Worm (Caenorhabditis elegans): ENCODE measurements around the gene R07B1.7.

R07B1.7 gene

ce11 chrX:9840864-9841263 is 28.1 kb upstream of the R07B1.7 start:
- TF ChIP-seq ztf-28 (GFP tag; IDR thresholded peaks at IDR 0.05) (no peak), F55B11.4 (tag; optimal IDR thresholded peaks at IDR 0.05; ENCODE audit: borderline replicate concordance, insufficient read depth) (no peak), Y79H2A.3 (GFP tag; conservative IDR thresholded peaks at IDR 0.05) (no peak), snpc-1.3 (tag; optimal IDR thresholded peaks at IDR 0.05; ENCODE audit: insufficient read depth) (no peak), egrh-3 (GFP tag; IDR thresholded peaks at IDR 0.05) (no peak), somi-1 (GFP tag; optimal IDR thresholded peaks at IDR 0.05) (no peak), ets-4 (GFP tag; optimal IDR thresholded peaks at IDR 0.05) (no peak), lir-1 (GFP tag; conservative IDR thresholded peaks at IDR 0.05) (no peak), sptf-2 (GFP tag; optimal IDR thresholded peaks at IDR 0.05) (no peak), tbp1 (GFP tag; optimal IDR thresholded peaks at IDR 0.05) (no peak), him-1 (tag; optimal IDR thresholded peaks at IDR 0.05) (no peak)

ce11 chrX:9842102-9842501 is 26.8 kb upstream of the R07B1.7 start:
- no peak for TF ChIP-seq F22D6.2 (tag; optimal IDR thresholded peaks at IDR 0.05)
- no peak for TF ChIP-seq bed-2 (GFP tag; IDR thresholded peaks at IDR 0.05)
- TF ChIP-seq F57A8.1 (GFP tag; optimal IDR thresholded peaks at IDR 0.05), result no peak
- TF ChIP-seq cebp-1 (GFP tag; IDR thresholded peaks at IDR 0.05), result no peak
- TF ChIP-seq cebp-1 (tag; optimal IDR thresholded peaks at IDR 0.05), result no peak
- TF ChIP-seq cebp-2 (GFP tag; IDR thresholded peaks at IDR 0.05), result no peak
- no peak for TF ChIP-seq F37B4.10 (GFP tag; IDR thresholded peaks at IDR 0.05)
- no peak for TF ChIP-seq F49E8.2 (tag; optimal IDR thresholded peaks at IDR 0.05; ENCODE audit: insufficient read depth)
- no peak for TF ChIP-seq repo-1 (tag; optimal IDR thresholded peaks at IDR 0.05)
- no peak for TF ChIP-seq K12H6.12 (tag; optimal IDR thresholded peaks at IDR 0.05)
- no peak for TF ChIP-seq ceh-79 (tag; optimal IDR thresholded peaks at IDR 0.05)
- TF ChIP-seq F10E7.11 (tag; optimal IDR thresholded peaks at IDR 0.05), result no peak
- no peak for TF ChIP-seq madf-10 (tag; optimal IDR thresholded peaks at IDR 0.05)

DNA sequence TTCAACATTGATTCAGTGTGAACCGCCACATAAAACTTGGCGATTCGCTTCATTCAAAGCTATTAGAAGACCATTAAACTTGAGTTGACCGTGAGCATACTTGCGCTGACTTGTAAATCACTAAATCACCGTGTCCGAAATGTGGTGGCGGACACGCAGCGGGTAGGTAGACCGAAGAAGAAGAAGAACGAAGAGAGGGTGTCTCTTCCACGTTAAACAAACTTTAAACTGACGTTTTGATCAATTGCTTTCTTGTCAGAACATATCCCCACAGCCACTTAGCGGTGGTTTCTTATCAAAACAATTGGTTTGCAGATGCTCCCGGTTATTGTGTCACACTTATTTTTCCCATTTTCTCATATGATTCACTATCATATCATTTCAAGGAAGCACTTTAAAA is 25.4 kb upstream of the R07B1.7 start:
- TF ChIP-seq madf-3 (GFP tag; IDR thresholded peaks at IDR 0.05) (no peak), K12H6.12 (tag; optimal IDR thresholded peaks at IDR 0.05) (no peak), Y67H2A.10 (GFP tag; conservative IDR thresholded peaks at IDR 0.05) (no peak), lag-1 (GFP tag; IDR thresholded peaks at IDR 0.05) (no peak), ztf-26 (tag; optimal IDR thresholded peaks at IDR 0.05) (no peak), ceh-100 (GFP tag; IDR thresholded peaks at IDR 0.05) (no peak), C17E4.6 (GFP tag; IDR thresholded peaks at IDR 0.05) (no peak), somi-1 (GFP tag; optimal IDR thresholded peaks at IDR 0.05) (no peak), ztf-3 (GFP tag; optimal IDR thresholded peaks at IDR 0.05) (no peak), egrh-3 (GFP tag; IDR thresholded peaks at IDR 0.05) (no peak), lsy-27 (tag; optimal IDR thresholded peaks at IDR 0.05; ENCODE audit: borderline replicate concordance, insufficient read depth) (no peak), F57A8.1 (GFP tag; optimal IDR thresholded peaks at IDR 0.05) (no peak), ZK185.1 (tag; optimal IDR thresholded peaks at IDR 0.05; ENCODE audit: poor library complexity, severe bottlenecking) (no peak), hsf-1 (GFP tag; IDR thresholded peaks at IDR 0.05) (no peak), F33H1.4 (GFP tag; IDR thresholded peaks at IDR 0.05) (no peak), nhr-90 (tag; optimal IDR thresholded peaks at IDR 0.05) (no peak), F49E8.2 (tag; optimal IDR thresholded peaks at IDR 0.05; ENCODE audit: insufficient read depth) (no peak), lsl-1 (GFP tag; optimal IDR thresholded peaks at IDR 0.05) (no peak), snpc-4 (GFP tag; optimal IDR thresholded peaks at IDR 0.05) (no peak), snpc-4 (tag; optimal IDR thresholded peaks at IDR 0.05) (no peak), fkh-3 (tag; optimal IDR thresholded peaks at IDR 0.05) (no peak)

Measured in whole organism, young adult.